Worm (Caenorhabditis elegans) whole organism, late embryonic: Measurements from ENCODE around the gene adt-3.

Experiments
- C08G9.2 ChIP-seq: sonication (generic microtip); optimal IDR thresholded peaks from 2 replicates; lab custom pipeline; 2016; ENCODE audit warnings: mild to moderate bottlenecking, missing genetic modification characterization, moderate library complexity, missing compliant biosample characterization
- F13H6.1 ChIP-seq: sonication (generic microtip); optimal IDR thresholded peaks from 2 replicates; lab custom pipeline; 2016; ENCODE audit warnings: missing genetic modification characterization, missing compliant biosample characterization
- K02D7.2 ChIP-seq: sonication (generic microtip); optimal IDR thresholded peaks from 2 replicates; lab custom pipeline; 2017; ENCODE audit warnings: mild to moderate bottlenecking, missing genetic modification characterization, missing compliant biosample characterization
- K09A11.1 ChIP-seq: sonication (generic microtip); optimal IDR thresholded peaks from 2 replicates; lab custom pipeline; 2017; ENCODE audit warnings: antibody characterized with exemption, mild to moderate bottlenecking, missing genetic modification characterization, missing compliant biosample characterization; ENCODE audit not compliant: insufficient read depth
- T23F11.4 ChIP-seq: fragments of 200-800 bp; sonication (Bioruptor generic); optimal IDR thresholded peaks from 2 replicates; lab custom pipeline; 2018; ENCODE audit warnings: mild to moderate bottlenecking, missing genetic modification characterization, missing compliant biosample characterization
- Y22D7AL.16 ChIP-seq: sonication (generic microtip); optimal IDR thresholded peaks from 2 replicates; lab custom pipeline; 2016; ENCODE audit warnings: missing genetic modification characterization, missing compliant biosample characterization
- ceh-18 ChIP-seq: sonication (generic microtip); optimal IDR thresholded peaks from 2 replicates; lab custom pipeline; 2016; ENCODE audit warnings: missing genetic modification characterization, missing compliant biosample characterization
- ceh-22 ChIP-seq: sonication (generic microtip); optimal IDR thresholded peaks from 2 replicates; lab custom pipeline; 2017; ENCODE audit warnings: missing biosample characterization, missing genetic modification characterization
- ceh-24 ChIP-seq: sonication (generic microtip); optimal IDR thresholded peaks from 2 replicates; lab custom pipeline; 2016; ENCODE audit warnings: mild to moderate bottlenecking, missing genetic modification characterization, missing compliant biosample characterization
- ceh-31 ChIP-seq: sonication (generic microtip); optimal IDR thresholded peaks from 2 replicates; lab custom pipeline; 2016; ENCODE audit warnings: missing genetic modification characterization, missing compliant biosample characterization
- che-1 ChIP-seq: sonication (generic microtip); optimal IDR thresholded peaks from 2 replicates; lab custom pipeline; 2016; ENCODE audit warnings: mild to moderate bottlenecking, missing genetic modification characterization, missing compliant biosample characterization
- dmd-4 ChIP-seq: sonication (generic microtip); optimal IDR thresholded peaks from 2 replicates; lab custom pipeline; 2016; ENCODE audit warnings: borderline replicate concordance, missing genetic modification characterization, missing compliant biosample characterization
- dve-1 ChIP-seq: sonication (generic microtip); optimal IDR thresholded peaks from 2 replicates; lab custom pipeline; 2017; ENCODE audit warnings: antibody characterized with exemption, mild to moderate bottlenecking, missing genetic modification characterization, missing compliant biosample characterization
- ets-4 ChIP-seq: sonication (generic microtip); optimal IDR thresholded peaks from 2 replicates; lab custom pipeline; 2016; ENCODE audit warnings: missing genetic modification characterization, missing compliant biosample characterization
- eyg-1 ChIP-seq: sonication (generic microtip); optimal IDR thresholded peaks from 2 replicates; lab custom pipeline; 2016; ENCODE audit warnings: missing genotype, missing genetic modification characterization, missing compliant biosample characterization
- fkh-6 ChIP-seq: sonication (generic microtip); optimal IDR thresholded peaks from 2 replicates; lab custom pipeline; 2016; ENCODE audit warnings: missing genetic modification characterization, missing compliant biosample characterization
- hlh-13 ChIP-seq: fragments of 200-800 bp; sonication (Bioruptor generic); optimal IDR thresholded peaks from 2 replicates; lab custom pipeline; 2018; ENCODE audit warnings: mild to moderate bottlenecking, missing genetic modification characterization, missing compliant biosample characterization
- hlh-15 ChIP-seq: sonication (generic microtip); optimal IDR thresholded peaks from 2 replicates; lab custom pipeline; 2016; ENCODE audit warnings: missing genetic modification characterization, missing compliant biosample characterization
- hlh-6 ChIP-seq: sonication (generic microtip); optimal IDR thresholded peaks from 2 replicates; lab custom pipeline; 2016; ENCODE audit warnings: missing genotype, missing genetic modification characterization, missing compliant biosample characterization
- lim-6 ChIP-seq: sonication (generic microtip); optimal IDR thresholded peaks from 2 replicates; lab custom pipeline; 2016; ENCODE audit warnings: missing genetic modification characterization, missing compliant biosample characterization
- madf-2 ChIP-seq: sonication (generic microtip); optimal IDR thresholded peaks from 2 replicates; lab custom pipeline; 2017; ENCODE audit warnings: missing genetic modification characterization, missing compliant biosample characterization
- mec-3 ChIP-seq: sonication (generic microtip); optimal IDR thresholded peaks from 2 replicates; lab custom pipeline; 2016; ENCODE audit warnings: borderline replicate concordance, missing genetic modification characterization, missing compliant biosample characterization
- nfya-1 ChIP-seq: sonication (generic microtip); optimal IDR thresholded peaks from 2 replicates; lab custom pipeline; 2017; ENCODE audit warnings: missing genetic modification characterization, mild to moderate bottlenecking, missing compliant biosample characterization, antibody characterized with exemption, moderate library complexity
- odd-2 ChIP-seq: sonication (generic microtip); optimal IDR thresholded peaks from 2 replicates; lab custom pipeline; 2017; ENCODE audit warnings: antibody characterized with exemption, mild to moderate bottlenecking, missing genetic modification characterization, missing compliant biosample characterization
- pag-3 ChIP-seq: sonication (generic microtip); optimal IDR thresholded peaks from 2 replicates; lab custom pipeline; 2016; ENCODE audit warnings: missing compliant biosample characterization, missing genetic modification characterization, borderline replicate concordance
- pat-9 ChIP-seq: fragments of 200-800 bp; sonication (Bioruptor generic); optimal IDR thresholded peaks from 2 replicates; lab custom pipeline; 2018; ENCODE audit warnings: mild to moderate bottlenecking, missing genetic modification characterization, moderate library complexity, missing compliant biosample characterization
- pha-4 ChIP-seq: fragments of 150-350 bp; optimal IDR thresholded peaks from 2 replicates; lab custom pipeline; 2018; ENCODE audit warnings: missing biosample characterization, missing genetic modification reagents, missing genetic modification characterization
- rnt-1 ChIP-seq: sonication (generic microtip); optimal IDR thresholded peaks from 2 replicates; lab custom pipeline; 2016; ENCODE audit warnings: missing genetic modification characterization, missing compliant biosample characterization
- sdc-2 ChIP-seq: sonication (generic microtip); optimal IDR thresholded peaks from 2 replicates; lab custom pipeline; 2016; ENCODE audit warnings: missing genotype, missing genetic modification characterization, missing compliant biosample characterization
- sox-4 ChIP-seq: sonication (generic microtip); optimal IDR thresholded peaks from 2 replicates; lab custom pipeline; 2017; ENCODE audit warnings: mild to moderate bottlenecking, missing genetic modification characterization, inconsistent platforms, missing compliant biosample characterization
- syd-9 ChIP-seq: sonication (generic microtip); optimal IDR thresholded peaks from 2 replicates; lab custom pipeline; 2016; ENCODE audit warnings: mild to moderate bottlenecking, missing genetic modification characterization, moderate library complexity, missing compliant biosample characterization
- tbx-2 ChIP-seq: sonication (generic microtip); optimal IDR thresholded peaks from 2 replicates; lab custom pipeline; 2016; ENCODE audit warnings: missing genetic modification characterization, missing compliant biosample characterization
- tbx-7 ChIP-seq: sonication (generic microtip); optimal IDR thresholded peaks from 2 replicates; lab custom pipeline; 2016; ENCODE audit warnings: missing genotype, missing genetic modification characterization, missing compliant biosample characterization
- unc-42 ChIP-seq: sonication (generic microtip); optimal IDR thresholded peaks from 2 replicates; lab custom pipeline; 2016; ENCODE audit warnings: missing genotype, missing genetic modification characterization, missing compliant biosample characterization
- unc-55 ChIP-seq: sonication (generic microtip); optimal IDR thresholded peaks from 2 replicates; lab custom pipeline; 2017; ENCODE audit warnings: missing biosample characterization, missing genetic modification reagents, missing genetic modification characterization
- zip-5 ChIP-seq: sonication (generic microtip); optimal IDR thresholded peaks from 2 replicates; lab custom pipeline; 2016; ENCODE audit warnings: missing genetic modification characterization, missing compliant biosample characterization

Gene adt-3

ce11 chrX:3931350-3931749 lies at the start of gene adt-3:
Gene adt-3, plus strand, starts transcription at chrX:3931650.
- TF ChIP-seq sdc-2 (tag; lab: Kevin White, UChicago) (no peak), ceh-24 (no peak), fkh-6 (no peak), C08G9.2 (tag; lab: Kevin White, UChicago) (no peak), F13H6.1 (no peak), hlh-6 (tag; lab: Kevin White, UChicago) (no peak), dmd-4 (no peak), tbx-7 (tag; lab: Kevin White, UChicago) (no peak), madf-2 (no peak), pag-3 (tag; lab: Kevin White, UChicago) (no peak), lim-6 (tag; lab: Kevin White, UChicago) (no peak), tbx-2 (no peak), odd-2 (tag; lab: Kevin White, UChicago) (no peak), pha-4 (tag; lab: Kevin White, UChicago) (no peak), unc-42 (tag; lab: Kevin White, UChicago) (no peak), hlh-13 (GFP tag; lab: Kevin White, UChicago) (no peak), ets-4 (tag; lab: Kevin White, UChicago) (no peak), K02D7.2 (tag; lab: Kevin White, UChicago) (no peak), eyg-1 (tag; lab: Kevin White, UChicago) (no peak), dve-1 (tag; lab: Kevin White, UChicago) (no peak)

DNA sequence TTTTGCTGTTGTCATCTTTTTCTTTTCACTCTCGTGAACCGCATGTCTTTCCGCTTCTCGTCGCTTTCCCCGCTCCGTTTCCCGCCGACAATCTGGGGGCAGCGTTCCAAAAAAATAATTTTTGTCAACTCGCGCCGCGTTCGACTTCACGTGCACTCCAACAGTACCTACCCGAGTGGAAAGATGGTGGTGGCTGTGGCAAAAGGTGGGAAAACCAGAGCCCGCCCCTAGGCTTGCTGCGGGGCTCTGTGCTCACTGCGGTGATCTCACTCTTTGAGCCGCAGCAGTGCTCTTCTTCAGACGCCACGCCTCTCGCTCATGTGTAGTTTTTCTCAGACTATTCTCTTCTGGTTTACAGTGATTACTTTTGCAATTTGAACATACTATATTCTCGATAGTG lies 43.9 kb upstream of the adt-3 start:
- no peak for TF ChIP-seq nfya-1 (tag; lab: Kevin White, UChicago)
- no peak for TF ChIP-seq ceh-24
- peak; percentile 32 for TF ChIP-seq ceh-31 (tag; lab: Kevin White, UChicago)
- peak; percentile 1 for TF ChIP-seq syd-9 (tag; lab: Kevin White, UChicago)
- no peak for TF ChIP-seq ceh-22 (tag; lab: Kevin White, UChicago)

DNA sequence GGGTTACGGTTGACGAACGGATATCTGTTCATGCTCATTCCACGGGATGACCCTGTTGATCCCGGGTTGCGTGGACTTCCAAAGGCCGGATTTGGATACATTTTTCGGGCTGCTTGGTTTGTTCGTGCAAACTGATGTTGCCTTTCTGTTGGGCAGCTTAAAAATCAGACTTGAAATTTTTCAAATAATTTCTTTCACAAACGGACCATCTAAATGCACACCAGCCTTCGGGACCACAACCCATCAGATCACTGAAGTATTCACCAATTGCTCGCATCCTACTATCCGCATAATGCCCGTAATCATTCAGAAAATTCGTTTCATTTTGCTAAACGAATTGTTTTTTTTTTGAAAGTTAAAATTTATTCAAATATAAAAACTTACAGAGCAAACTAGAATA lies 35.9 kb upstream of the adt-3 start, which contains the start of gene F47F2.3:
Gene F47F2.3 (minus strand): TSS at position 101 of the 400 bp plus-strand sequence.
- TF ChIP-seq mec-3 (tag; lab: Kevin White, UChicago): no peak
- TF ChIP-seq fkh-6: no peak
- no peak for TF ChIP-seq sox-4 (tag; lab: Kevin White, UChicago)
- TF ChIP-seq Y22D7AL.16 (tag; lab: Kevin White, UChicago): no peak
- TF ChIP-seq T23F11.4 (GFP tag; lab: Kevin White, UChicago): no peak
- TF ChIP-seq pha-4 (tag; lab: Kevin White, UChicago): no peak
- no peak for TF ChIP-seq che-1 (tag; lab: Kevin White, UChicago)
- TF ChIP-seq K09A11.1: no peak
- no peak for TF ChIP-seq syd-9 (tag; lab: Kevin White, UChicago)

DNA sequence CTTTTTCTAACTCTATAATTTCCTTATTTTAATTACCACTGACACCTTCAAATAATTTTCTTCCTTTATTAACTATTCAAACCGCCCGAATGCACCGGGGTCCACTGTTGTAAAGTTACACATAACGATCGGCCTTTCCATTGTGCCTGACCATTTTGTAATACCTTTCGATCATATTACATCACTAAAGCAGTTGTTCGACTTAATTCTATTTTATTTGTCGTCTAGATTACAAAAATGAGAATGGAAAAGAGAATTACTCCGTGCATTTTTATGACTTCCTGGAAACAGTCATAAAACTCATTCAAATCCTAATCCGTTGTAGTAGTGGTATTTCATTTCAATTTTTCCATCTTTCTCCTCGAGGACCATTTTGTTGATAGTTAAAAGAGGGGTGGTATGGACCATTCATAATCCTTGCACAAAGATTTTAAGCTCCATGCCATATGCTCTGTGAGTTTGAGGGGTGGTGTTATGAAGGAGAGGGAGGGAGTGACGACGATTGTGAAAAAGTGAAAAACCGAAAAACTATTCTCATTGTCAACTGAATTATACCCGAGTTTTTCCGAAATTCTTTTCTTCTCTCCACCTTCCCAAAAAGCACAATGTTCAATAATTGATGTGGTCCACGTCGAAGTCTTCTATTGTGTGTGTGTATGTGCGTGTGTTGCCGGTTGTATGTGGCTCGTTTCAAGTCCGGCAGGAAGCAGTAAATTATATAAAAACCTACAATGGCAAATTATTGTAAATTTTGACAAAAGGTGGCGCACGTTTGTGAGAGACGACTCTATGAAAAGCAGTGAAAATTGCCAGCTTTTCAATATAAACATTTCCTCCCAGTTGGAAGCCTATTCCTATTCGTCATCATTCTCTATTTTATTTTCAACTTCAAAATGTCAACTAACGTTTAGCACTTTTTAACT lies 32.9 kb upstream of the adt-3 start:
- peak; percentile 11 for TF ChIP-seq unc-55 (GFP tag; lab: Kevin White, UChicago)
- peak; percentile 38 for TF ChIP-seq ceh-31 (tag; lab: Kevin White, UChicago)
- TF ChIP-seq hlh-15 (tag; lab: Kevin White, UChicago): no peak

- TF ChIP-seq rnt-1: peak; percentile 37
- TF ChIP-seq T23F11.4 (GFP tag; lab: Kevin White, UChicago): no peak
- TF ChIP-seq hlh-13 (GFP tag; lab: Kevin White, UChicago): no peak
- TF ChIP-seq pat-9 (tag; lab: Kevin White, UChicago): peak; percentile 40
- TF ChIP-seq unc-55 (GFP tag; lab: Kevin White, UChicago): peak; percentile 8
- TF ChIP-seq ceh-18: peak; percentile 24
- no peak for TF ChIP-seq zip-5 (tag; lab: Kevin White, UChicago)
Observed at ce11 chrX:3900715-3901114, 30.7 kb upstream of the adt-3 start.
